Worm (Caenorhabditis elegans) whole organism, L3 larva: ENCODE measurements around the gene nep-12.

Experiments
- ZK546.5 ChIP-seq: sonication (generic microtip); optimal IDR thresholded peaks from 2 replicates; lab custom pipeline; 2017; ENCODE audit warnings: missing biosample characterization, missing genetic modification characterization
- aly-2 ChIP-seq: fragments of 150-350 bp; optimal IDR thresholded peaks from 2 replicates; lab custom pipeline; 2014; ENCODE audit warnings: missing biosample characterization, missing genetic modification characterization
- ama-1 ChIP-seq: fragments of 150-350 bp; optimal IDR thresholded peaks from 2 replicates; lab custom pipeline; 2018
- ceh-16 ChIP-seq: sonication (generic microtip); optimal IDR thresholded peaks from 2 replicates; lab custom pipeline; 2017; ENCODE audit warnings: missing biosample characterization, missing genetic modification characterization
- ceh-28 ChIP-seq: fragments of 150-350 bp; optimal IDR thresholded peaks from 2 replicates; lab custom pipeline; 2014; ENCODE audit warnings: missing biosample characterization, missing genetic modification reagents, missing genetic modification characterization
- ceh-9 ChIP-seq: sonication (generic microtip); optimal IDR thresholded peaks from 2 replicates; lab custom pipeline; 2018; ENCODE audit warnings: missing biosample characterization, missing genetic modification characterization
- elt-2 ChIP-seq: sonication (generic microtip); optimal IDR thresholded peaks from 2 replicates; lab custom pipeline; 2016; ENCODE audit warnings: missing genetic modification reagents, mild to moderate bottlenecking, missing genetic modification characterization, missing compliant biosample characterization
- elt-3 ChIP-seq, 3 experiments: fragments of 150-350 bp in 1 of 3; sonication (generic microtip) in 2 of 3; optimal IDR thresholded peaks; 2 replicates in 2 of 3; 4 replicates in 1 of 3; lab custom pipeline; 2014 to 2017; ENCODE audit warnings: missing biosample characterization in 3 of 3, missing genetic modification characterization in 3 of 3
- eor-1 ChIP-seq, 2 experiments: fragments of 150-350 bp; optimal IDR thresholded peaks; 2 replicates each; lab custom pipeline; 2014 to 2018; ENCODE audit warnings: missing biosample characterization in 2 of 2, missing genetic modification characterization in 2 of 2
- fkh-10 ChIP-seq: sonication (generic microtip); optimal IDR thresholded peaks from 2 replicates; lab custom pipeline; 2017; ENCODE audit warnings: missing biosample characterization, missing genetic modification reagents, missing genetic modification characterization
- hmg-11 ChIP-seq: sonication (generic microtip); optimal IDR thresholded peaks from 2 replicates; lab custom pipeline; 2016; ENCODE audit warnings: missing genetic modification characterization, missing compliant biosample characterization
- jun-1 ChIP-seq: fragments of 150-350 bp; optimal IDR thresholded peaks from 2 replicates; lab custom pipeline; 2014; ENCODE audit warnings: missing biosample characterization, missing genetic modification reagents, missing genetic modification characterization
- lin-15B ChIP-seq: fragments of 150-350 bp; optimal IDR thresholded peaks from 2 replicates; lab custom pipeline; 2014; ENCODE audit warnings: missing biosample characterization, missing genetic modification characterization
- lin-39 ChIP-seq: fragments of 150-350 bp; optimal IDR thresholded peaks from 2 replicates; lab custom pipeline; 2018; ENCODE audit warnings: missing biosample characterization, missing genetic modification reagents, missing genetic modification characterization
- lsy-12 ChIP-seq: sonication (generic microtip); optimal IDR thresholded peaks from 2 replicates; lab custom pipeline; 2016; ENCODE audit warnings: mild to moderate bottlenecking, missing genetic modification characterization, missing compliant biosample characterization
- nhr-11 ChIP-seq: fragments of 150-350 bp; optimal IDR thresholded peaks from 2 replicates; lab custom pipeline; 2014; ENCODE audit warnings: missing biosample characterization, missing genetic modification characterization
- nhr-25 ChIP-seq: sonication (generic microtip); optimal IDR thresholded peaks from 2 replicates; lab custom pipeline; 2017; ENCODE audit warnings: missing biosample characterization, missing genetic modification characterization
- nhr-67 ChIP-seq: fragments of 150-350 bp; optimal IDR thresholded peaks from 2 replicates; lab custom pipeline; 2014; ENCODE audit warnings: missing biosample characterization, missing genetic modification characterization
- pha-4 ChIP-seq: fragments of 150-350 bp; optimal IDR thresholded peaks from 2 replicates; lab custom pipeline; 2014; ENCODE audit warnings: missing biosample characterization, missing genetic modification reagents, missing genetic modification characterization
- pqm-1 ChIP-seq: fragments of 150-350 bp; optimal IDR thresholded peaks from 2 replicates; lab custom pipeline; 2017; ENCODE audit warnings: missing biosample characterization, missing genetic modification characterization, inconsistent platforms
- sea-2 ChIP-seq: fragments of 150-350 bp; sonication (generic microtip); optimal IDR thresholded peaks from 4 replicates; lab custom pipeline; 2014; ENCODE audit warnings: missing biosample characterization, missing genetic modification reagents, missing genetic modification characterization
- skn-1 ChIP-seq: fragments of 150-350 bp; optimal IDR thresholded peaks from 2 replicates; lab custom pipeline; 2014; ENCODE audit warnings: missing biosample characterization, missing genetic modification characterization
- snpc-4 ChIP-seq: fragments of 150-350 bp; optimal IDR thresholded peaks from 2 replicates; lab custom pipeline; 2014; ENCODE audit warnings: missing biosample characterization, missing genetic modification characterization
- tbx-2 ChIP-seq: sonication (generic microtip); optimal IDR thresholded peaks from 2 replicates; lab custom pipeline; 2016; ENCODE audit warnings: mild to moderate bottlenecking, missing genetic modification characterization, missing compliant biosample characterization
- unc-39 ChIP-seq: sonication (generic microtip); optimal IDR thresholded peaks from 4 replicates; lab custom pipeline; 2017; ENCODE audit warnings: missing biosample characterization, missing genetic modification characterization
- zag-1 ChIP-seq: fragments of 150-350 bp; optimal IDR thresholded peaks from 2 replicates; lab custom pipeline; 2014; ENCODE audit warnings: missing biosample characterization, missing genetic modification characterization
- ztf-4 ChIP-seq: fragments of 150-350 bp; optimal IDR thresholded peaks from 2 replicates; lab custom pipeline; 2014; ENCODE audit warnings: missing biosample characterization, missing genetic modification characterization

nep-12 gene

DNA sequence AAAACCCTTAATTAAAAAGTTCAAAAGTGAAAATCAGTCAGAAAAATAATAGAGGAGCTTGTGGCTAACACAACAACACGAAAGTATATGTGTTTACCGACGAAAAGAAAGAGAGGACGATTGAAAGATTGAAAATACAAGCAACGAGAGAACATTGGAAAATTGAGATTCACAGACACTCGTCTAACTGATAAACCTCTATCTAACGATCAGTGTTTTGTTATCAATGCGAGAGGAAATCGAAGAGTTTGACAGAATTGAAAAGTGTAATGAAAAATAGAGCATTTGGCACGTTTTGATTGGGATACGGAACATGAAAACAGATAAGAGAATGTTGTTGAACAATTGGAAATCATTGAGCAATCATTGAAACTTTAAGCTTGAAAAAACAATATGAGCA lies 55.6 kb downstream of the nep-12 start (continued):
- TF ChIP-seq zag-1 (tag; lab: Kevin White, UChicago) (no peak), fkh-10 (GFP tag; lab: Kevin White, UChicago) (no peak), sea-2 (no peak), unc-39 (tag; lab: Kevin White, UChicago) (no peak), lin-15B (tag; lab: Kevin White, UChicago) (no peak), ceh-9 (tag; lab: Kevin White, UChicago) (no peak), lin-39 (tag; lab: Kevin White, UChicago) (no peak), ceh-16 (tag; lab: Kevin White, UChicago) (no peak), elt-3 (tag; optimal IDR thresholded peaks at IDR 0.05; lab: Kevin White, UChicago) (peak in 1 of 3 experiments; percentile 37), nhr-67 (no peak), nhr-11 (no peak), ama-1 (lab: Kevin White, UChicago) (no peak), eor-1 (tag; optimal IDR thresholded peaks at IDR 0.05; lab: Kevin White, UChicago) (no peak), ztf-4 (tag; lab: Kevin White, UChicago) (no peak)

ce11 chrII:4727769-4728168 lies 56.6 kb downstream of the nep-12 start, which contains the start of gene ttr-41:
ttr-41 (minus strand) TSS chrII:4727869.
- no peak for TF ChIP-seq fkh-10 (GFP tag; lab: Kevin White, UChicago)
- no peak for TF ChIP-seq nhr-67
- TF ChIP-seq jun-1 (tag; lab: Kevin White, UChicago) = no peak
- no peak for TF ChIP-seq ceh-28
- TF ChIP-seq nhr-25 (tag; lab: Kevin White, UChicago) = no peak
- TF ChIP-seq eor-1 (tag; optimal IDR thresholded peaks at IDR 0.05; lab: Kevin White, UChicago) = no peak
- no peak for TF ChIP-seq tbx-2
- no peak for TF ChIP-seq zag-1 (tag; lab: Kevin White, UChicago)
- no peak for TF ChIP-seq pqm-1 (tag; lab: Kevin White, UChicago)
- TF ChIP-seq aly-2 (tag; lab: Kevin White, UChicago) = no peak
- TF ChIP-seq pha-4 = no peak
- no peak for TF ChIP-seq ceh-16 (tag; lab: Kevin White, UChicago)

ce11 chrII:4726750-4727384 lies 57.5 kb downstream of the nep-12 start:
- no peak for TF ChIP-seq skn-1 (tag; lab: Kevin White, UChicago)
- TF ChIP-seq elt-3 (tag; optimal IDR thresholded peaks at IDR 0.05; lab: Kevin White, UChicago) = no peak
- no peak for TF ChIP-seq snpc-4
- peak; percentile 72 for TF ChIP-seq ama-1 (lab: Kevin White, UChicago)
- peak; percentile 37 for TF ChIP-seq elt-2 (tag; lab: Kevin White, UChicago)
- no peak for TF ChIP-seq lsy-12 (tag; lab: Kevin White, UChicago)
- TF ChIP-seq, all 47 proteins: peak for 2

DNA sequence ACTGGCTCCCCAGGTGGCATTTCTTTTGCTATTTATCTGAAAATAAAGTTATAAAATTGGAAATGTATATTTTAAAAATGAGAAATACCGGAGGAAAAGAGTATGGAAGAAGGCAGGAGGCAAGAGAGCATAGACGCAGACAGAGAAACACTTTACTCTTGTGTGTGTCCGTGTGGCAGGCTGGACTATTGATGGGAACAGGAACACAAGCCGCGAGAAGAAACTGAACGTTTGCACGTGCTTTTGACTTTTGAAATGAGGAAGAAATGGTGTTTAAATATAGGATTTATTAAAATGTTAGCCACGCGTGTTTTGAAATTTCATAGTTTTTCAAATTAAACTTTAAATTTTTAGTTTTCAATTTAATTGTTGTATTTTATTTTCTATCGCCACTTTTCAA lies 58.2 kb downstream of the nep-12 start, which contains the start of gene F10G7.10:
F10G7.10 (minus strand) TSS at position 145 of the 400 bp plus-strand sequence.
- TF ChIP-seq pha-4 (peak; percentile 52), nhr-67 (no peak), tbx-2 (no peak), elt-2 (tag; lab: Kevin White, UChicago) (peak; percentile 49), ZK546.5 (tag; lab: Kevin White, UChicago) (no peak), hmg-11 (peak; percentile 56)
